Worm (Caenorhabditis elegans) whole organism, L2 larva: ENCODE measurements around the gene ZC21.6.
A peak's percentile ranks its signal among the peaks of the same experiment; 100 is the strongest.

Experiments used
- C34F6.9 ChIP-seq: fragments of 150-350 bp; optimal IDR thresholded peaks from 2 replicates; lab custom pipeline; 2014; ENCODE audit warnings: missing biosample characterization, missing genetic modification characterization
- F13H6.1 ChIP-seq: sonication (generic microtip); optimal IDR thresholded peaks from 2 replicates; lab custom pipeline; 2016; ENCODE audit warnings: missing genetic modification characterization, missing compliant biosample characterization
- R02D3.7 ChIP-seq: fragments of 150-350 bp; optimal IDR thresholded peaks from 2 replicates; lab custom pipeline; 2014; ENCODE audit warnings: missing biosample characterization, missing genetic modification characterization
- Y55F3AM.14 ChIP-seq: fragments of 200-800 bp; sonication (Bioruptor generic); optimal IDR thresholded peaks from 2 replicates; lab custom pipeline; 2018; ENCODE audit warnings: mild to moderate bottlenecking, missing genetic modification characterization, missing compliant biosample characterization
- ZK546.5 ChIP-seq: sonication (generic microtip); optimal IDR thresholded peaks from 2 replicates; lab custom pipeline; 2017; ENCODE audit warnings: missing biosample characterization, missing genetic modification characterization
- alr-1 ChIP-seq: fragments of 150-350 bp; optimal IDR thresholded peaks from 2 replicates; lab custom pipeline; 2014; ENCODE audit warnings: missing biosample characterization, missing genetic modification characterization
- ama-1 ChIP-seq: fragments of 150-350 bp; optimal IDR thresholded peaks from 2 replicates; lab custom pipeline; 2018; ENCODE audit warnings: inconsistent platforms
- blmp-1 ChIP-seq: sonication (generic microtip); optimal IDR thresholded peaks from 2 replicates; lab custom pipeline; 2017; ENCODE audit warnings: missing genetic modification characterization, mild to moderate bottlenecking, missing compliant biosample characterization, antibody characterized with exemption, moderate library complexity; ENCODE audit not compliant: insufficient read depth
- ceh-16 ChIP-seq: fragments of 150-350 bp; optimal IDR thresholded peaks from 2 replicates; lab custom pipeline; 2014; ENCODE audit warnings: missing biosample characterization, missing genetic modification characterization
- ceh-82 ChIP-seq: fragments of 150-350 bp; optimal IDR thresholded peaks from 2 replicates; lab custom pipeline; 2014; ENCODE audit warnings: missing biosample characterization, missing genetic modification characterization
- crh-2 ChIP-seq: sonication (generic microtip); optimal IDR thresholded peaks from 2 replicates; lab custom pipeline; 2017; ENCODE audit warnings: missing biosample characterization, missing genetic modification characterization
- dmd-4 ChIP-seq: sonication (generic microtip); optimal IDR thresholded peaks from 2 replicates; lab custom pipeline; 2017; ENCODE audit warnings: missing biosample characterization, missing genetic modification characterization
- egl-27 ChIP-seq: sonication (generic microtip); optimal IDR thresholded peaks from 3 replicates; lab custom pipeline; 2017; ENCODE audit warnings: missing biosample characterization, missing genetic modification reagents, missing genetic modification characterization
- elt-1 ChIP-seq: fragments of 150-350 bp; optimal IDR thresholded peaks from 2 replicates; lab custom pipeline; 2014; ENCODE audit warnings: missing biosample characterization, missing genetic modification characterization
- elt-3 ChIP-seq: sonication (generic microtip); optimal IDR thresholded peaks from 2 replicates; lab custom pipeline; 2017; ENCODE audit warnings: missing biosample characterization, missing genetic modification characterization
- fos-1 ChIP-seq: fragments of 150-350 bp; optimal IDR thresholded peaks from 2 replicates; lab custom pipeline; 2014; ENCODE audit warnings: missing biosample characterization, missing genetic modification characterization
- gmeb-1 ChIP-seq: fragments of 150-350 bp; optimal IDR thresholded peaks from 2 replicates; lab custom pipeline; 2014; ENCODE audit warnings: missing biosample characterization, missing genetic modification characterization
- lin-11 ChIP-seq: fragments of 150-350 bp; sonication (generic microtip); optimal IDR thresholded peaks from 2 replicates; lab custom pipeline; 2014; ENCODE audit warnings: missing biosample characterization, missing genetic modification characterization, inconsistent platforms, mixed read lengths
- lin-13 ChIP-seq: fragments of 150-350 bp; optimal IDR thresholded peaks from 2 replicates; lab custom pipeline; 2014; ENCODE audit warnings: missing biosample characterization, missing genetic modification reagents, missing genetic modification characterization
- lsy-2 ChIP-seq, 2 experiments: fragments of 150-350 bp in 1 of 2; sonication (generic microtip) in 1 of 2; optimal IDR thresholded peaks; 2 replicates each; lab custom pipeline; 2014 to 2017; ENCODE audit warnings: missing biosample characterization in 2 of 2, missing genetic modification characterization in 2 of 2
- mab-5 ChIP-seq: fragments of 150-350 bp; optimal IDR thresholded peaks from 2 replicates; lab custom pipeline; 2014; ENCODE audit warnings: missing biosample characterization, missing genetic modification characterization
- mbf-1 ChIP-seq: sonication (generic microtip); optimal IDR thresholded peaks from 2 replicates; lab custom pipeline; 2017; ENCODE audit warnings: missing biosample characterization, missing genetic modification characterization
- mdl-1 ChIP-seq, 2 experiments: fragments of 150-350 bp in 1 of 2; sonication (generic microtip) in 1 of 2; optimal IDR thresholded peaks; 2 replicates each; lab custom pipeline; 2017; ENCODE audit warnings: missing biosample characterization in 2 of 2, missing genetic modification characterization in 2 of 2
- nhr-10 ChIP-seq: sonication (generic microtip); optimal IDR thresholded peaks from 2 replicates; lab custom pipeline; 2017; ENCODE audit warnings: missing biosample characterization, missing genetic modification characterization
- nhr-11 ChIP-seq: fragments of 150-350 bp; optimal IDR thresholded peaks from 2 replicates; lab custom pipeline; 2014; ENCODE audit warnings: missing biosample characterization, missing genetic modification characterization
- nhr-129 ChIP-seq: fragments of 150-350 bp; optimal IDR thresholded peaks from 2 replicates; lab custom pipeline; 2014; ENCODE audit warnings: missing biosample characterization, missing genetic modification characterization
- nhr-25 ChIP-seq: fragments of 150-350 bp; sonication (generic microtip); optimal IDR thresholded peaks from 3 replicates; lab custom pipeline; 2014; ENCODE audit warnings: missing biosample characterization, missing genetic modification characterization
- nhr-6 ChIP-seq: fragments of 150-350 bp; optimal IDR thresholded peaks from 2 replicates; lab custom pipeline; 2014; ENCODE audit warnings: missing biosample characterization, missing genetic modification characterization
- peb-1 ChIP-seq: fragments of 150-350 bp; optimal IDR thresholded peaks from 2 replicates; lab custom pipeline; 2014; ENCODE audit warnings: missing biosample characterization, missing genetic modification characterization
- sem-4 ChIP-seq: fragments of 150-350 bp; optimal IDR thresholded peaks from 2 replicates; lab custom pipeline; 2014; ENCODE audit warnings: missing biosample characterization, missing genetic modification reagents, missing genetic modification characterization
- skn-1 ChIP-seq: sonication (generic microtip); optimal IDR thresholded peaks from 2 replicates; lab custom pipeline; 2017; ENCODE audit warnings: missing biosample characterization, missing genetic modification characterization
- sma-3 ChIP-seq: sonication (generic microtip); optimal IDR thresholded peaks from 2 replicates; lab custom pipeline; 2016; ENCODE audit warnings: missing genetic modification reagents, missing genetic modification characterization, missing compliant biosample characterization
- sma-9 ChIP-seq, 2 experiments: fragments of 150-350 bp in 1 of 2; sonication (generic microtip) in 1 of 2; optimal IDR thresholded peaks; 2 replicates each; lab custom pipeline; 2014 to 2016; ENCODE audit warnings: missing genetic modification characterization in 2 of 2, mild to moderate bottlenecking in 1 of 2, missing biosample characterization in 1 of 2, missing compliant biosample characterization in 1 of 2, missing genetic modification reagents in 1 of 2, moderate library complexity in 1 of 2
- snpc-4 ChIP-seq: fragments of 150-350 bp; optimal IDR thresholded peaks from 2 replicates; lab custom pipeline; 2014; ENCODE audit warnings: missing biosample characterization, missing genetic modification characterization
- unc-39 ChIP-seq: fragments of 150-350 bp; optimal IDR thresholded peaks from 2 replicates; lab custom pipeline; 2014; ENCODE audit warnings: missing biosample characterization, missing genetic modification characterization
- unc-55 ChIP-seq: fragments of 150-350 bp; sonication (generic microtip); optimal IDR thresholded peaks from 3 replicates; lab custom pipeline; 2014; ENCODE audit warnings: missing biosample characterization, missing genetic modification reagents, missing genetic modification characterization
- unc-62 ChIP-seq: fragments of 150-350 bp; optimal IDR thresholded peaks from 2 replicates; lab custom pipeline; 2014; ENCODE audit warnings: missing biosample characterization, missing genetic modification reagents, missing genetic modification characterization
- zag-1 ChIP-seq: fragments of 150-350 bp; optimal IDR thresholded peaks from 2 replicates; lab custom pipeline; 2014; ENCODE audit warnings: missing biosample characterization, missing genetic modification characterization
- ztf-1 ChIP-seq: fragments of 200-800 bp; sonication (Bioruptor generic); conservative IDR thresholded peaks from 2 replicates; pipeline ENCODE4 v1.3.6; 2022; ENCODE audit warnings: missing genetic modification characterization, missing compliant biosample characterization
- ztf-11 ChIP-seq: sonication (generic microtip); optimal IDR thresholded peaks from 2 replicates; lab custom pipeline; 2017; ENCODE audit warnings: missing biosample characterization, missing genetic modification characterization
- ztf-4 ChIP-seq: fragments of 150-350 bp; optimal IDR thresholded peaks from 2 replicates; lab custom pipeline; 2014; ENCODE audit warnings: missing biosample characterization, missing genetic modification characterization

The ZC21.6 gene

DNA sequence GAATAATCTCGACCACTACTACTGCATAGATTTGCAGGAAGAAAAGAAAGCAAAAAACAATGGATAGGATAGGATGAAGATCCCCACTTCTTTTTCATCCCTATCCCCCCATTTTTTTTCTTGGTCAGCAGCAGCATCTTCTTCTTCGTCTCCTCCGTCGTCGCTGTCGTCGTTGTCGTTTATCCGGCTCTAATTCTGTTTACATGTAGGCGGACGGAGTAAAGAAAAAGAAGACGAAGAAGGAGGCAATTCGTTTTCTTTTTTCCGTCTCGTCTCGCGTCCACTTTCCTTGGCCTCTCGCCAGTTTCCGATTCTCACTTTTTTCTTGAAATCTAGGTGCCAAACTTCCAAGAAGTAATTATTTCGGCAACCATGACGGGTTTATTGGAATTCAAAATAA is 33.7 kb downstream of the ZC21.6 start:
- TF ChIP-seq snpc-4 = no peak
- TF ChIP-seq unc-55 = peak; percentile 6
- no peak for TF ChIP-seq mbf-1 (tag; lab: Kevin White, UChicago)
- no peak for TF ChIP-seq R02D3.7 (tag; lab: Kevin White, UChicago)
- TF ChIP-seq crh-2 (tag; lab: Kevin White, UChicago) = peak; percentile 24
- no peak for TF ChIP-seq peb-1 (tag; lab: Kevin White, UChicago)
- TF ChIP-seq F13H6.1 (tag; lab: Kevin White, UChicago) = peak; percentile 12
- TF ChIP-seq nhr-129 (tag; lab: Kevin White, UChicago) = peak; percentile 20
- no peak for TF ChIP-seq zag-1
- peak in 1 of 2 experiments; percentile 3 for TF ChIP-seq lsy-2 (tag; optimal IDR thresholded peaks at IDR 0.05; lab: Kevin White, UChicago)
- no peak for TF ChIP-seq sma-3
- no peak for TF ChIP-seq ztf-1 (GFP tag; lab: Robert Waterston, UW)

DNA sequence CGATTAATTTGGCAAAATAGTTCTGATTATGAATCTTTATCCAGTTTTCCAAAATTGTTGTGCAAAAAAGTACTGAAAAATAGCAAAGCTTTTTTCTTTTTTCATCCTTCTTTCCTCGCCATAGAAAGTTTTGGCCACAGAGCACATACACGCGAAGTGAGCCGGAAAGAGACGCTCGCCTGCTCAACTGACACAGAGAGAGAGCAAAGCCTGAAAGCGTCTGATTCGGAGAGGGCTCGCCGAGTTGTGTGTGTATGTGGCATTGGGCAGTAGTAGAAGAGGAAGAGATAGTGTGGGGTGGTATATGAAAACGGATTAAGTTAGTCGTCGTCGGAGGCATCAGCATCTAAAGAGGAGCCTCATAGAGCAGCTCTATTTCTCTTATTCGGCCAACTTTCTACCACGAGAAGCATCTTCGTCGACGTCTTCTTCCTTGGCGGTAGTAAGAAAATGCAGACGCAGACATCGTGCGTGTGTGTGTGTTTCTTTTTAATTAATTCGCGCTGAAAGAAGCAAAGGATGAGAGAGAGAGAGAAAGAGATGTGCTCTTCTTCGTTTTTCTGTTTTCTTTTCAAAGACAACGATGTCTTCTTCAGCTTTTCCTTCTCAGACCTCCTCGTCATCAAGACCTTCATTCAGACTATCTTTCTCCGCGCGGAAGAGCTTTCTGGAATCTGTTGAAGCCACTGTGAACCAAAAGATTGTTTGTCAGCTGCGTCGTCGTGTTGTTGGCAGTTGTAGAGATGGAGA is 35.6 kb downstream of the ZC21.6 start:
- TF ChIP-seq elt-1 (tag; lab: Kevin White, UChicago) = no peak
- TF ChIP-seq gmeb-1 (tag; lab: Kevin White, UChicago) = no peak
- TF ChIP-seq blmp-1 (tag; lab: Kevin White, UChicago) = no peak
- TF ChIP-seq unc-62 (GFP tag; lab: Kevin White, UChicago) = no peak
- no peak for TF ChIP-seq nhr-25
- TF ChIP-seq nhr-6 = no peak
- no peak for TF ChIP-seq lin-11 (tag; lab: Kevin White, UChicago)
- no peak for TF ChIP-seq ztf-4 (tag; lab: Kevin White, UChicago)
- no peak for TF ChIP-seq sem-4 (tag; lab: Kevin White, UChicago)
- no peak for TF ChIP-seq egl-27 (tag; lab: Kevin White, UChicago)
- TF ChIP-seq ZK546.5 = no peak
- TF ChIP-seq ztf-11 (tag; lab: Kevin White, UChicago) = no peak
- TF ChIP-seq ztf-1 (GFP tag; lab: Robert Waterston, UW) = no peak
- no peak for TF ChIP-seq mab-5 (tag; lab: Kevin White, UChicago)
- no peak for TF ChIP-seq snpc-4
- peak; percentile 45 for TF ChIP-seq nhr-129 (tag; lab: Kevin White, UChicago)
- TF ChIP-seq alr-1 (tag; lab: Kevin White, UChicago) = no peak
- TF ChIP-seq ama-1 (lab: Kevin White, UChicago) = no peak
- no peak for TF ChIP-seq fos-1 (tag; lab: Kevin White, UChicago)
- peak; percentile 37 for TF ChIP-seq C34F6.9 (tag; lab: Kevin White, UChicago)
- no peak for TF ChIP-seq nhr-10 (tag; lab: Kevin White, UChicago)
- peak in 1 of 2 experiments; percentile 69 for TF ChIP-seq mdl-1 (tag; optimal IDR thresholded peaks at IDR 0.05; lab: Kevin White, UChicago)
- no peak for TF ChIP-seq zag-1
- no peak for TF ChIP-seq nhr-11
- TF ChIP-seq Y55F3AM.14 (GFP tag; lab: Kevin White, UChicago) = no peak
- TF ChIP-seq F13H6.1 (tag; lab: Kevin White, UChicago) = no peak
- no peak for TF ChIP-seq sma-3
- TF ChIP-seq lsy-2 (tag; optimal IDR thresholded peaks at IDR 0.05; lab: Kevin White, UChicago) = peak in 1 of 2 experiments; percentile 45
- peak; percentile 49 for TF ChIP-seq unc-55
- TF ChIP-seq crh-2 (tag; lab: Kevin White, UChicago) = peak; percentile 31
- TF ChIP-seq R02D3.7 (tag; lab: Kevin White, UChicago) = no peak
- no peak for TF ChIP-seq dmd-4 (tag; lab: Kevin White, UChicago)
- TF ChIP-seq lin-13 = no peak
- TF ChIP-seq unc-39 = no peak
- TF ChIP-seq ceh-16 (tag; lab: Kevin White, UChicago) = no peak

DNA sequence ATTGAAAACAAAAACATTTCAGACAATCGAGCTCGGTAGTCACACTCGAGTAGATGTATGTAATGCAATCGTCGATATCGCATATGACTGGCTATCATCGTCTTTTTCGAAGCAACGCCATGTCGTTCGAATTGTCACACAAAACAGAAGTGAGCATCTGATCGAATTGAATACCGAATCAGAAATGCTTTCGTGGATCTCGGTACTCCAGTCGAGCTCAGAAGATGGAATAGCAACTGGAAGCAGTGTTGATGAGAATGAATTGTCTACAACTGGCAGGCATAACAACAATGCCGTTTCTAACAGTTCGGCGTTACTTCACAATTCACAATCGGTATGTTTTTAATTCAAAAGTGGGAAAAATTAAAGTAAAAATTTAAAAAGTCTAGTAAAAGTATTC is 36.2 kb downstream of the ZC21.6 start:
- TF ChIP-seq dmd-4 (tag; lab: Kevin White, UChicago) = no peak
- TF ChIP-seq crh-2 (tag; lab: Kevin White, UChicago) = no peak
- TF ChIP-seq ztf-11 (tag; lab: Kevin White, UChicago) = no peak
- no peak for TF ChIP-seq sma-9 (GFP tag; optimal IDR thresholded peaks at IDR 0.05; lab: Kevin White, UChicago)
- TF ChIP-seq sma-9 (tag; optimal IDR thresholded peaks at IDR 0.05; lab: Kevin White, UChicago) = no peak
- no peak for TF ChIP-seq unc-55
- TF ChIP-seq skn-1 = no peak
- no peak for TF ChIP-seq ztf-1 (GFP tag; lab: Robert Waterston, UW)
- no peak for TF ChIP-seq zag-1
- no peak for TF ChIP-seq lin-13
- TF ChIP-seq blmp-1 (tag; lab: Kevin White, UChicago) = no peak
- TF ChIP-seq lsy-2 (tag; optimal IDR thresholded peaks at IDR 0.05; lab: Kevin White, UChicago) = no peak
- TF ChIP-seq ceh-82 = no peak
- no peak for TF ChIP-seq snpc-4
- TF ChIP-seq ama-1 (lab: Kevin White, UChicago) = no peak
- no peak for TF ChIP-seq lin-11 (tag; lab: Kevin White, UChicago)
- no peak for TF ChIP-seq nhr-129 (tag; lab: Kevin White, UChicago)
- no peak for TF ChIP-seq elt-3
